Fruit fly (Drosophila melanogaster): ENCODE results near the gene Pus10.

The Pus10 gene

DNA sequence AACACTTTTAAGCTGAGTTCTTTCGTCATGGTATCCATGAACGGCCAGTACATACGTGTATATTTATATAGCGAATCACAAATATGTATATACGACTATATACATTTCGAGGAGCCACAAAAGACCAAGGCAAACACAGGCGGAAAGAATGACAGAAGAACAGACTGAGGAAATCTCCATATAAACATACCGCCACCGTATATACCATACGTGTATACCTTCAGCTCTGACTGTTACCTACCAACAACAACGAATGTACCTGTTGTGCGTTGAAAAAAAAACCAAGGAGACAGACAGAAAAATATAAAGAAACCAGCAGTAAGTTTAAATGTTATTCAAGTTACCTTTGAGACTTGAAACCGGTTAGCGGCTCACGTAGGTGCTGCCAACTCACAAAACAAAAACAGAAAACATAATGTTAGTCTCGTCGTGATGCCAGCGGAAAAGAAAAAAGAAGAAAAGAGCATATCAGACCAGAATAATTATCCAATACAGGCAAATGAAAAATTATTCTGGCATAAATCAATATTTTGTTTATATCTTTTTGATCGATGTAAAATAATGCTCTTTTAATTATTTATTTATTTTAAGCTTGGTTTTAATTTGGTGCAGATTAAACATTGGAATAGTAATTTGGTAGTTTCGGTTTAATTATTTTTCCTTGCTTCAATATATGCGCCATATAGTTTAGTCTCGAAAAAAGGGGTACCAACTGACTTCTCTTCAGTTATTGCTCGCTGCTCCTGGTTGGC is 16.6 kb upstream of the Pus10 start (continued):
- TF ChIP-seq lbe (GFP tag; optimal IDR thresholded peaks at IDR 0.05), result peak; percentile 60
- TF ChIP-seq Adf1 (GFP tag; IDR thresholded peaks at IDR 0.05), result 0 out of 2 replicates have a peak, but pooled peaks have one; percentile 27
- TF ChIP-seq CG13123 (GFP tag; optimal IDR thresholded peaks at IDR 0.05), result no peak
- peak; percentile 40 for TF ChIP-seq CG2678 (tag; optimal IDR thresholded peaks at IDR 0.05)
- peak; percentile 14 for TF ChIP-seq CG1233 (GFP tag; optimal IDR thresholded peaks at IDR 0.05)
- no peak for TF ChIP-seq CG3995 (GFP tag; optimal IDR thresholded peaks at IDR 0.05)
- TF ChIP-seq rib (GFP tag; IDR thresholded peaks at IDR 0.05), result no peak
- TF ChIP-seq Blimp-1 (GFP tag; optimal IDR thresholded peaks at IDR 0.05), result no peak
- peak; percentile 30; the same call in 1 of the 3 replicates for TF ChIP-seq CG34224 (GFP tag; IDR thresholded peaks at IDR 0.05; ENCODE audit: partially characterized antibody)
- peak; percentile 26 for TF ChIP-seq gem (tag; optimal IDR thresholded peaks at IDR 0.05)
- no peak for TF ChIP-seq tna (GFP tag; IDR thresholded peaks at IDR 0.05; ENCODE audit: partially characterized antibody)
- TF ChIP-seq CG3838 (GFP tag; optimal IDR thresholded peaks at IDR 0.05), result no peak
- no peak for TF ChIP-seq vfl (GFP tag; optimal IDR thresholded peaks at IDR 0.05)
- TF ChIP-seq CG6813 (GFP tag; optimal IDR thresholded peaks at IDR 0.05), result peak; percentile 59
- peak; percentile 13 for TF ChIP-seq CG17568 (GFP tag; optimal IDR thresholded peaks at IDR 0.05)
- TF ChIP-seq pan (optimal IDR thresholded peaks at IDR 0.05), result no peak
- peak in 1 of 2 experiments; percentile 4 for TF ChIP-seq pan (GFP tag; optimal IDR thresholded peaks at IDR 0.05 in 1 of 2, IDR thresholded peaks at IDR 0.05 in 1 of 2)
- no peak for TF ChIP-seq Taf1 (GFP tag; IDR thresholded peaks at IDR 0.05)
- TF ChIP-seq CG17829 (tag; optimal IDR thresholded peaks at IDR 0.05), result no peak
- peak; percentile 31 for TF ChIP-seq CG12769 (tag; optimal IDR thresholded peaks at IDR 0.05)
- TF ChIP-seq CG10543 (GFP tag; optimal IDR thresholded peaks at IDR 0.05), result peak; percentile 25
- peak in 1 of 2 experiments; percentile 24 for TF ChIP-seq tll (GFP tag; optimal IDR thresholded peaks at IDR 0.05)
- peak; percentile 18 for TF ChIP-seq sug (tag; optimal IDR thresholded peaks at IDR 0.05)
- TF ChIP-seq grn (GFP tag; optimal IDR thresholded peaks at IDR 0.05), result no peak
- no peak for TF ChIP-seq Lim3 (GFP tag; IDR thresholded peaks at IDR 0.05)
- TF ChIP-seq CG8281 (tag; optimal IDR thresholded peaks at IDR 0.05), result peak; percentile 22
- TF ChIP-seq CG2199 (GFP tag; IDR thresholded peaks at IDR 0.05), result peak; percentile 91; the same call in 2 of the 3 replicates
- TF ChIP-seq CG31224 (GFP tag; IDR thresholded peaks at IDR 0.05), result no peak
- no peak for TF ChIP-seq CG43689 (GFP tag; IDR thresholded peaks at IDR 0.05)
- peak; percentile 1 for TF ChIP-seq Fer3 (tag; optimal IDR thresholded peaks at IDR 0.05)
- TF ChIP-seq lov (optimal IDR thresholded peaks at IDR 0.05), result no peak
- no peak for TF ChIP-seq lov (GFP tag; IDR thresholded peaks at IDR 0.05)
- peak; percentile 55 for TF ChIP-seq D19B (GFP tag; optimal IDR thresholded peaks at IDR 0.05)
- no peak for TF ChIP-seq Abd-B (GFP tag; optimal IDR thresholded peaks at IDR 0.05)
- TF ChIP-seq CG13894 (tag; optimal IDR thresholded peaks at IDR 0.05), result peak; percentile 73
- no peak; the same call in 1 of the 2 replicates for TF ChIP-seq CG14014 (GFP tag; IDR thresholded peaks at IDR 0.05)
- TF ChIP-seq sd (tag; optimal IDR thresholded peaks at IDR 0.05), result peak; percentile 59
- TF ChIP-seq CG15696 (tag; optimal IDR thresholded peaks at IDR 0.05), result peak; percentile 24
- TF ChIP-seq bsh (GFP tag; optimal IDR thresholded peaks at IDR 0.05), result peak in 1 of 2 experiments; percentile 21
- TF ChIP-seq CG17359 (tag; optimal IDR thresholded peaks at IDR 0.05), result peak; percentile 7
- no peak for TF ChIP-seq CG3163 (GFP tag; optimal IDR thresholded peaks at IDR 0.05)
- TF ChIP-seq CG15269 (tag; optimal IDR thresholded peaks at IDR 0.05), result peak; percentile 90
- TF ChIP-seq CG32532 (GFP tag; IDR thresholded peaks at IDR 0.05), result no peak
- peak; percentile 33 for TF ChIP-seq abd-A (tag; optimal IDR thresholded peaks at IDR 0.05)
- peak; percentile 7 for TF ChIP-seq caup (GFP tag; optimal IDR thresholded peaks at IDR 0.05; ENCODE audit: severe bottlenecking)
- peak in 1 of 2 experiments; percentile 5 for TF ChIP-seq Hr51 (GFP tag; optimal IDR thresholded peaks at IDR 0.05)
- TF ChIP-seq NC2α (GFP tag; optimal IDR thresholded peaks at IDR 0.05), result no peak
- no peak for TF ChIP-seq CG15514 (GFP tag; optimal IDR thresholded peaks at IDR 0.05)

Measured in whole organism, embryonic.